Worm (Caenorhabditis elegans) whole organism, L4 larva: ENCODE data around the gene K05F6.8.
A peak's percentile ranks its signal among the peaks of the same experiment; 100 is the strongest.

Experiments used
- F10B5.3 ChIP-seq: sonication (generic microtip); optimal IDR thresholded peaks from 2 replicates; lab custom pipeline; 2016; ENCODE audit warnings: mild to moderate bottlenecking, missing genetic modification characterization, missing compliant biosample characterization
- F49E8.2 ChIP-seq: sonication (generic microtip); optimal IDR thresholded peaks from 2 replicates; lab custom pipeline; 2016; ENCODE audit warnings: missing compliant biosample characterization, mild to moderate bottlenecking, missing genetic modification characterization, borderline replicate concordance
- T26A8.4 ChIP-seq: fragments of 200-800 bp; sonication (Bioruptor generic); IDR thresholded peaks from 2 replicates; pipeline ENCODE4 v1.3.6; 2022; ENCODE audit warnings: missing genetic modification characterization, missing compliant biosample characterization
- Y105C5A.15 ChIP-seq: fragments of 200-800 bp; sonication (Bioruptor generic); IDR thresholded peaks from 2 replicates; pipeline ENCODE4 v1.3.6; 2022; ENCODE audit warnings: missing genetic modification characterization, missing compliant biosample characterization
- Y75B8A.6 ChIP-seq: fragments of 200-800 bp; sonication (Bioruptor generic); IDR thresholded peaks from 2 replicates; pipeline ENCODE4 v1.3.6; 2022; ENCODE audit warnings: missing genetic modification reagents, missing genetic modification characterization, missing compliant biosample characterization
- aly-2 ChIP-seq: sonication (generic microtip); optimal IDR thresholded peaks from 2 replicates; lab custom pipeline; 2018; ENCODE audit warnings: missing biosample characterization, missing genetic modification characterization
- attf-4 ChIP-seq: sonication (generic microtip); optimal IDR thresholded peaks from 3 replicates; lab custom pipeline; 2017; ENCODE audit warnings: missing biosample characterization, missing genetic modification characterization
- ceh-20 ChIP-seq: fragments of 200-800 bp; sonication (Bioruptor generic); IDR thresholded peaks from 2 replicates; pipeline ENCODE4 v1.3.6; 2022; ENCODE audit warnings: missing genetic modification reagents, missing genetic modification characterization, missing compliant biosample characterization
- ces-1 ChIP-seq: fragments of 150-350 bp; sonication (generic microtip); optimal IDR thresholded peaks from 4 replicates; lab custom pipeline; 2014; ENCODE audit warnings: missing biosample characterization, missing genetic modification reagents, missing genetic modification characterization
- daf-16 ChIP-seq, 3 experiments: sonication (generic microtip); optimal IDR thresholded peaks; 2 replicates each; lab custom pipeline; 2016 to 2017; ENCODE audit warnings: missing genetic modification characterization in 3 of 3, missing genetic modification reagents in 3 of 3, mild to moderate bottlenecking in 2 of 3, missing compliant biosample characterization in 2 of 3, missing biosample characterization in 1 of 3, moderate library complexity in 1 of 3
- dpl-1 ChIP-seq: fragments of 150-350 bp; optimal IDR thresholded peaks from 2 replicates; lab custom pipeline; 2014; ENCODE audit warnings: missing biosample characterization, missing genetic modification reagents, missing genetic modification characterization
- egl-43 ChIP-seq: fragments of 200-800 bp; sonication (Bioruptor generic); IDR thresholded peaks from 2 replicates; pipeline ENCODE4 v1.3.6; 2022; ENCODE audit warnings: missing genetic modification reagents, missing genetic modification characterization, missing compliant biosample characterization
- gei-8 ChIP-seq: fragments of 200-800 bp; sonication (Bioruptor generic); optimal IDR thresholded peaks from 2 replicates; lab custom pipeline; 2018; ENCODE audit warnings: mild to moderate bottlenecking, missing genetic modification characterization, missing compliant biosample characterization
- hif-1 ChIP-seq, 2 experiments: sonication (generic microtip); optimal IDR thresholded peaks; 2 replicates each; lab custom pipeline; 2016 to 2017; ENCODE audit warnings: missing compliant biosample characterization in 2 of 2, missing genetic modification characterization in 2 of 2, missing genetic modification reagents in 2 of 2, missing genotype in 2 of 2, mild to moderate bottlenecking in 1 of 2
- hlh-11 ChIP-seq: fragments of 200-800 bp; sonication (Bioruptor generic); optimal IDR thresholded peaks from 2 replicates; lab custom pipeline; 2018; ENCODE audit warnings: mild to moderate bottlenecking, missing genetic modification characterization, missing compliant biosample characterization
- hmg-1.1 ChIP-seq: fragments of 200-800 bp; sonication (Bioruptor generic); IDR thresholded peaks from 2 replicates; pipeline ENCODE4 v1.3.6; 2022; ENCODE audit warnings: missing genetic modification reagents, missing genetic modification characterization, missing compliant biosample characterization
- jun-1 ChIP-seq: fragments of 150-350 bp; optimal IDR thresholded peaks from 2 replicates; lab custom pipeline; 2014; ENCODE audit warnings: missing biosample characterization, missing genetic modification reagents, missing genetic modification characterization
- lin-13 ChIP-seq: fragments of 150-350 bp; optimal IDR thresholded peaks from 2 replicates; lab custom pipeline; 2014; ENCODE audit warnings: missing biosample characterization, missing genetic modification reagents, missing genetic modification characterization
- lin-38 ChIP-seq: fragments of 200-800 bp; sonication (Bioruptor generic); IDR thresholded peaks from 2 replicates; pipeline ENCODE4 v1.3.6; 2022; ENCODE audit warnings: missing genetic modification reagents, missing genetic modification characterization, missing compliant biosample characterization
- lir-3 ChIP-seq: sonication (generic microtip); optimal IDR thresholded peaks from 2 replicates; lab custom pipeline; 2016; ENCODE audit warnings: mild to moderate bottlenecking, missing genetic modification characterization, missing compliant biosample characterization
- lsy-2 ChIP-seq, 2 experiments: fragments of 150-350 bp in 1 of 2; sonication (generic microtip) in 1 of 2; optimal IDR thresholded peaks; 2 replicates each; lab custom pipeline; 2014 to 2017; ENCODE audit warnings: missing biosample characterization in 2 of 2, missing genetic modification characterization in 2 of 2
- mep-1 ChIP-seq: fragments of 150-350 bp; sonication (generic microtip); optimal IDR thresholded peaks from 3 replicates; lab custom pipeline; 2014; ENCODE audit warnings: missing biosample characterization, missing genetic modification characterization
- mes-2 ChIP-seq: sonication (generic microtip); optimal IDR thresholded peaks from 2 replicates; lab custom pipeline; 2016; ENCODE audit warnings: missing genotype, mild to moderate bottlenecking, missing genetic modification characterization, missing compliant biosample characterization; ENCODE audit not compliant: poor library complexity, severe bottlenecking
- mxl-2 ChIP-seq: fragments of 200-800 bp; sonication (Bioruptor generic); conservative IDR thresholded peaks from 2 replicates; pipeline ENCODE4 v1.3.6; 2022; ENCODE audit warnings: missing genetic modification reagents, missing genetic modification characterization, missing compliant biosample characterization
- mxl-3 ChIP-seq: fragments of 200-800 bp; sonication (Bioruptor generic); optimal IDR thresholded peaks from 2 replicates; lab custom pipeline; 2018; ENCODE audit warnings: mild to moderate bottlenecking, missing genetic modification characterization, missing compliant biosample characterization
- nhr-10 ChIP-seq: fragments of 150-350 bp; optimal IDR thresholded peaks from 2 replicates; lab custom pipeline; 2014; ENCODE audit warnings: missing biosample characterization, missing genetic modification characterization
- nhr-11 ChIP-seq: fragments of 150-350 bp; optimal IDR thresholded peaks from 2 replicates; lab custom pipeline; 2014; ENCODE audit warnings: missing biosample characterization, missing genetic modification characterization
- nhr-28 ChIP-seq: fragments of 150-350 bp; optimal IDR thresholded peaks from 2 replicates; lab custom pipeline; 2014; ENCODE audit warnings: missing biosample characterization, missing genetic modification characterization
- nhr-41 ChIP-seq: fragments of 200-800 bp; sonication (Bioruptor generic); IDR thresholded peaks from 2 replicates; pipeline ENCODE4 v1.3.6; 2022; ENCODE audit warnings: missing genetic modification reagents, missing genetic modification characterization, missing compliant biosample characterization
- nhr-77 ChIP-seq: fragments of 150-350 bp; optimal IDR thresholded peaks from 2 replicates; lab custom pipeline; 2014; ENCODE audit warnings: missing biosample characterization, missing genetic modification characterization
- pqm-1 ChIP-seq: sonication (generic microtip); optimal IDR thresholded peaks from 2 replicates; lab custom pipeline; 2017; ENCODE audit warnings: missing biosample characterization, missing genetic modification characterization
- set-16 ChIP-seq: fragments of 200-800 bp; sonication (Bioruptor generic); IDR thresholded peaks from 2 replicates; pipeline ENCODE4 v1.3.6; 2022; ENCODE audit warnings: missing genetic modification reagents, missing genetic modification characterization, missing compliant biosample characterization
- spr-1 ChIP-seq: sonication (generic microtip); optimal IDR thresholded peaks from 2 replicates; lab custom pipeline; 2016; ENCODE audit warnings: mild to moderate bottlenecking, missing genetic modification characterization, missing compliant biosample characterization
- unc-39 ChIP-seq: sonication (generic microtip); optimal IDR thresholded peaks from 2 replicates; lab custom pipeline; 2017; ENCODE audit warnings: missing biosample characterization, missing genetic modification characterization
- unc-62 ChIP-seq, 3 experiments: fragments of 150-350 bp in 1 of 3; sonication (generic microtip); optimal IDR thresholded peaks in 2 of 3; peaks in 1 of 3; 1 replicate in 1 of 3; 2 replicates in 2 of 3; lab custom pipeline; 2014 to 2017; ENCODE audit warnings: missing biosample characterization in 3 of 3, missing genetic modification characterization in 3 of 3, missing genetic modification reagents in 3 of 3, missing genotype in 1 of 3
- zip-2 ChIP-seq: fragments of 150-350 bp; optimal IDR thresholded peaks from 2 replicates; lab custom pipeline; 2014; ENCODE audit warnings: missing biosample characterization, missing genetic modification characterization

Gene K05F6.8

DNA sequence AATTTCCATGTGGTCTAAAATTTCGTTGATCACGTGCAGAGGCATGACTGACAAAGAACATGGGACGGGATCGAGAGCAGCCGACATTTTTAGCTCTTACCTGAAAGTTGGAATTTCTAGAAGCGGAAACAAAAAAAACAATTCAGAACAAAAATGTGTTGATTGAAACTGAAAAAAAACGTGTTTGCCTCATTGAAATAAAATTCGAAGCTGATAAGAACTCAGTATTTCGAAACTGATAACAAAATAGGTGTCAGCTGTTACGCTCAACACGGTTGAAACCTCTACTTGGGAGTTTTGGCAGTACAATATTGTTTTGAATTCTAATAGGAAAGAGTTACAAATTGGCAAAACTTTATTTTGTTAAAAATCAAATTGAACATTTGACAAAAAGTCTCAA is 41.4 kb upstream of the K05F6.8 start:
- TF ChIP-seq aly-2 (tag; lab: Kevin White, UChicago) (no peak), nhr-41 (GFP tag; lab: Robert Waterston, UW) (no peak), gei-8 (GFP tag; lab: Kevin White, UChicago) (no peak), attf-4 (no peak), mxl-3 (GFP tag; lab: Kevin White, UChicago) (peak; percentile 31), lsy-2 (tag; optimal IDR thresholded peaks at IDR 0.05; lab: Kevin White, UChicago) (no peak), T26A8.4 (no peak), nhr-28 (tag; lab: Kevin White, UChicago) (peak; percentile 59), nhr-77 (tag; lab: Kevin White, UChicago) (peak; percentile 49), egl-43 (no peak), set-16 (GFP tag; lab: Robert Waterston, UW) (no peak), nhr-10 (no peak), ceh-20 (GFP tag; lab: Robert Waterston, UW) (no peak), mep-1 (no peak), nhr-11 (tag; lab: Kevin White, UChicago) (no peak), hlh-11 (tag; lab: Kevin White, UChicago) (peak; percentile 56), lin-38 (GFP tag; lab: Robert Waterston, UW) (no peak), Y105C5A.15 (GFP tag; lab: Robert Waterston, UW) (no peak), pqm-1 (peak; percentile 82), Y75B8A.6 (GFP tag; lab: Robert Waterston, UW) (no peak), daf-16 (GFP tag; optimal IDR thresholded peaks at IDR 0.05; lab: Kevin White, UChicago) (no peak), daf-16 (tag; optimal IDR thresholded peaks at IDR 0.05; lab: Kevin White, UChicago) (peak; percentile 85)

DNA sequence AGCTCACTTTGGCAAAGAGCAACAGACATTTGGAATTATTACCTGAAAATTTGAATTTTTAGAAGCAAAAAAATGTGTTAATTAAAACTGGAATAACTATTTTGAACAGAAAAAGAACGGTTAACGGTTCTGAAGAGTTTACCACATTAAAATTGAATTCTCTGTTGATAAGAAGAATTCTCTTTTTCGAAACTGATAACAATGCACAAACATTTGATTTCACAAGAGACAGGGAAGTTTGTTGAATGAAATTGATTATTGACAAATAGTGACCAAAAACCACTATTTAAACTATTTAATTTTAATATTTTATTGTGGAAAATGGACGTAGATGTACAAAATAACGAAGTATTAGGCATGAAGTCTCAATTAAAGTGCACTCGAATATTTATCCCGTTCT is 40.0 kb upstream of the K05F6.8 start:
- TF ChIP-seq spr-1 (tag; lab: Kevin White, UChicago) = no peak
- TF ChIP-seq hlh-11 (tag; lab: Kevin White, UChicago) = peak; percentile 15
- peak; percentile 80 for TF ChIP-seq pqm-1
- peak; percentile 48 for TF ChIP-seq nhr-28 (tag; lab: Kevin White, UChicago)
- TF ChIP-seq daf-16 (GFP tag; optimal IDR thresholded peaks at IDR 0.05; lab: Kevin White, UChicago) = no peak
- TF ChIP-seq daf-16 (tag; optimal IDR thresholded peaks at IDR 0.05; lab: Kevin White, UChicago) = peak; percentile 86
- TF ChIP-seq zip-2 (tag; lab: Kevin White, UChicago) = no peak
- peak; percentile 46 for TF ChIP-seq nhr-77 (tag; lab: Kevin White, UChicago)
- TF ChIP-seq, all 104 proteins: peak for 5

DNA sequence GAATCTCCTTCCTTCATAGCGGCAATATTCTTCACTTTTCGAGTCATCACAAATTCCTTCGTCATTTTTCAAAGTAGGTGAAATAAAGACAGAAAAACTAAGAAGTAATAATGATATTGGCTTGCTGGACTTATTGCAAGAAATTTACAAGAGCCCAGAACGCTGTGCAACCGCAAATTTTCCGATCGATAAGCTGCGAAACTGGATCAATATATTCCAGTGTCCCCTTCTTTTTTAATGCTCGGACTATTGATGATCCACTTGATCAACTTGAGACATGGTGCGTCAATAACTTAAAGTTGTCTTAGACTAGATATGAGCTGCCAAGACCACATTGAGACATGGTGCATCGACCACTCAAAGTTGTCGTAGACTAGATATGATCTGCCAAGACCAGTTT is 38.5 kb upstream of the K05F6.8 start, which contains the start of gene bath-33:
Gene bath-33, minus strand, starts transcription at position 101 of the 400 bp plus-strand sequence.
- TF ChIP-seq dpl-1 (GFP tag; lab: Kevin White, UChicago) (no peak), lin-13 (GFP tag; lab: Kevin White, UChicago) (no peak), jun-1 (tag; lab: Kevin White, UChicago) (no peak), hif-1 (tag; optimal IDR thresholded peaks at IDR 0.05; lab: Kevin White, UChicago) (no peak), F49E8.2 (no peak), unc-62 (GFP tag; optimal IDR thresholded peaks at IDR 0.05 in 1 of 2; lab: Kevin White, UChicago) (no peak), unc-62 (tag; optimal IDR thresholded peaks at IDR 0.05; lab: Kevin White, UChicago) (no peak), daf-16 (GFP tag; optimal IDR thresholded peaks at IDR 0.05; lab: Kevin White, UChicago) (no peak), daf-16 (tag; optimal IDR thresholded peaks at IDR 0.05; lab: Kevin White, UChicago) (no peak), aly-2 (tag; lab: Kevin White, UChicago) (no peak), hmg-1.1 (GFP tag; lab: Robert Waterston, UW) (no peak), ces-1 (GFP tag; lab: Kevin White, UChicago) (no peak), mxl-2 (GFP tag; lab: Robert Waterston, UW) (no peak), T26A8.4 (no peak), F10B5.3 (tag; lab: Kevin White, UChicago) (no peak), mes-2 (tag; lab: Kevin White, UChicago) (no peak), unc-39 (no peak), lir-3 (no peak)
